Worm (Caenorhabditis elegans) whole organism, young adult: ENCODE measurements around the gene F23F1.4.
A peak's percentile ranks its signal among the peaks of the same experiment; 100 is the strongest.

Source experiments
- B0261.1 ChIP-seq: sonication (generic microtip); optimal IDR thresholded peaks from 2 replicates; lab custom pipeline; 2016; ENCODE audit warnings: mild to moderate bottlenecking, missing genetic modification characterization, moderate library complexity, missing compliant biosample characterization
- C17E4.6 ChIP-seq: fragments of 200-800 bp; sonication (Bioruptor generic); IDR thresholded peaks from 2 replicates; pipeline ENCODE4 v1.3.6; 2022; ENCODE audit warnings: missing genetic modification reagents, missing genetic modification characterization, missing compliant biosample characterization
- F37B4.10 ChIP-seq: fragments of 200-800 bp; sonication (Bioruptor generic); IDR thresholded peaks from 2 replicates; pipeline ENCODE4 v1.3.6; 2022; ENCODE audit warnings: missing genetic modification characterization, missing compliant biosample characterization
- F39B2.1 ChIP-seq: fragments of 200-800 bp; sonication (Bioruptor generic); IDR thresholded peaks from 2 replicates; pipeline ENCODE4 v1.3.6; 2022; ENCODE audit warnings: missing genetic modification reagents, missing genetic modification characterization, missing compliant biosample characterization
- F57C9.4 ChIP-seq: sonication (generic microtip); optimal IDR thresholded peaks from 2 replicates; lab custom pipeline; 2017; ENCODE audit warnings: mild to moderate bottlenecking, missing genetic modification characterization, missing compliant biosample characterization
- K12H6.12 ChIP-seq: fragments of 200-800 bp; sonication (Bioruptor generic); optimal IDR thresholded peaks from 2 replicates; lab custom pipeline; 2018; ENCODE audit warnings: mild to moderate bottlenecking, missing genetic modification characterization, missing compliant biosample characterization
- T07F8.4 ChIP-seq: sonication (generic microtip); optimal IDR thresholded peaks from 2 replicates; lab custom pipeline; 2016; ENCODE audit warnings: mild to moderate bottlenecking, missing genetic modification characterization, moderate library complexity, missing compliant biosample characterization
- ZK185.1 ChIP-seq: sonication (generic microtip); optimal IDR thresholded peaks from 2 replicates; lab custom pipeline; 2016; ENCODE audit warnings: mild to moderate bottlenecking, missing genetic modification characterization, missing compliant biosample characterization; ENCODE audit not compliant: poor library complexity, severe bottlenecking
- akir-1 ChIP-seq: fragments of 200-800 bp; sonication (Bioruptor generic); optimal IDR thresholded peaks from 2 replicates; lab custom pipeline; 2018; ENCODE audit warnings: mild to moderate bottlenecking, missing genetic modification characterization, moderate library complexity, missing compliant biosample characterization
- aptf-3 ChIP-seq: fragments of 200-800 bp; sonication (Bioruptor generic); IDR thresholded peaks from 2 replicates; pipeline ENCODE4 v1.3.6; 2022; ENCODE audit warnings: missing genetic modification characterization, missing compliant biosample characterization
- attf-3 ChIP-seq: fragments of 200-800 bp; sonication (Bioruptor generic); conservative IDR thresholded peaks from 2 replicates; pipeline ENCODE4 v1.3.6; 2022; ENCODE audit warnings: missing genetic modification reagents, missing genetic modification characterization, missing compliant biosample characterization
- bed-1 ChIP-seq: fragments of 200-800 bp; sonication (Bioruptor generic); IDR thresholded peaks from 2 replicates; pipeline ENCODE4 v1.3.6; 2022; ENCODE audit warnings: missing genetic modification reagents, missing genetic modification characterization, missing compliant biosample characterization
- cebp-2 ChIP-seq: fragments of 200-800 bp; sonication (Bioruptor generic); IDR thresholded peaks from 2 replicates; pipeline ENCODE4 v1.3.6; 2022; ENCODE audit warnings: missing genetic modification characterization, missing compliant biosample characterization
- ceh-100 ChIP-seq: fragments of 200-800 bp; sonication (Bioruptor generic); IDR thresholded peaks from 2 replicates; pipeline ENCODE4 v1.3.6; 2022; ENCODE audit warnings: missing genetic modification reagents, missing genetic modification characterization, missing compliant biosample characterization
- ceh-27 ChIP-seq: fragments of 200-800 bp; sonication (Bioruptor generic); optimal IDR thresholded peaks from 2 replicates; lab custom pipeline; 2018; ENCODE audit warnings: mild to moderate bottlenecking, missing genetic modification characterization, moderate library complexity, missing compliant biosample characterization
- die-1 ChIP-seq: sonication (generic microtip); optimal IDR thresholded peaks from 2 replicates; lab custom pipeline; 2016; ENCODE audit warnings: missing genotype, mild to moderate bottlenecking, missing genetic modification characterization, missing compliant biosample characterization
- efl-1 ChIP-seq: fragments of 150-350 bp; optimal IDR thresholded peaks from 2 replicates; lab custom pipeline; 2014; ENCODE audit warnings: missing biosample characterization, missing genetic modification reagents, missing genetic modification characterization
- ekl-4 ChIP-seq: fragments of 200-800 bp; sonication (Bioruptor generic); IDR thresholded peaks from 2 replicates; pipeline ENCODE4 v1.3.6; 2022; ENCODE audit warnings: missing genetic modification reagents, missing genetic modification characterization, missing compliant biosample characterization
- ets-4 ChIP-seq: fragments of 200-800 bp; sonication (Bioruptor generic); optimal IDR thresholded peaks from 2 replicates; lab custom pipeline; 2018; ENCODE audit warnings: mild to moderate bottlenecking, missing genetic modification characterization, missing compliant biosample characterization
- fkh-3 ChIP-seq: sonication (generic microtip); optimal IDR thresholded peaks from 2 replicates; lab custom pipeline; 2016; ENCODE audit warnings: mild to moderate bottlenecking, missing genetic modification characterization, missing compliant biosample characterization
- gei-17 ChIP-seq: fragments of 200-800 bp; sonication (Bioruptor generic); optimal IDR thresholded peaks from 2 replicates; lab custom pipeline; 2018; ENCODE audit warnings: mild to moderate bottlenecking, missing genetic modification characterization, missing compliant biosample characterization
- hlh-12 ChIP-seq: sonication (generic microtip); optimal IDR thresholded peaks from 2 replicates; lab custom pipeline; 2016; ENCODE audit warnings: missing genetic modification characterization, missing compliant biosample characterization
- hmg-1.2 ChIP-seq: fragments of 200-800 bp; sonication (Bioruptor generic); IDR thresholded peaks from 2 replicates; pipeline ENCODE4 v1.3.6; 2022; ENCODE audit warnings: missing genetic modification reagents, missing genetic modification characterization, missing compliant biosample characterization
- hmg-20 ChIP-seq: fragments of 200-800 bp; sonication (Bioruptor generic); IDR thresholded peaks from 2 replicates; pipeline ENCODE4 v1.3.6; 2022; ENCODE audit warnings: missing genetic modification reagents, missing genetic modification characterization, missing compliant biosample characterization
- lin-26 ChIP-seq: fragments of 200-800 bp; sonication (Bioruptor generic); IDR thresholded peaks from 2 replicates; pipeline ENCODE4 v1.3.6; 2022; ENCODE audit warnings: missing genetic modification reagents, missing genetic modification characterization, missing compliant biosample characterization
- lin-54 ChIP-seq: fragments of 200-800 bp; sonication (Bioruptor generic); optimal IDR thresholded peaks from 2 replicates; lab custom pipeline; 2018; ENCODE audit warnings: mild to moderate bottlenecking, missing genetic modification characterization, missing compliant biosample characterization
- lsy-27 ChIP-seq: sonication (generic microtip); optimal IDR thresholded peaks from 2 replicates; lab custom pipeline; 2017; ENCODE audit warnings: missing genetic modification characterization, mild to moderate bottlenecking, missing compliant biosample characterization, antibody characterized with exemption, missing genotype, borderline replicate concordance; ENCODE audit not compliant: insufficient read depth
- madf-10 ChIP-seq: sonication (generic microtip); optimal IDR thresholded peaks from 2 replicates; lab custom pipeline; 2016; ENCODE audit warnings: mild to moderate bottlenecking, missing genetic modification characterization, missing compliant biosample characterization
- mcd-1 ChIP-seq: fragments of 200-800 bp; sonication (Bioruptor generic); IDR thresholded peaks from 2 replicates; pipeline ENCODE4 v1.3.6; 2022; ENCODE audit warnings: missing genetic modification reagents, missing genetic modification characterization, missing compliant biosample characterization
- mxl-1 ChIP-seq: sonication (generic microtip); optimal IDR thresholded peaks from 2 replicates; lab custom pipeline; 2016; ENCODE audit warnings: missing genetic modification characterization, missing compliant biosample characterization
- nfya-1 ChIP-seq: sonication (generic microtip); optimal IDR thresholded peaks from 2 replicates; lab custom pipeline; 2017; ENCODE audit warnings: antibody characterized with exemption, missing compliant biosample characterization, missing genetic modification characterization, borderline replicate concordance; ENCODE audit not compliant: insufficient read depth
- nhr-80 ChIP-seq: sonication (generic microtip); optimal IDR thresholded peaks from 2 replicates; lab custom pipeline; 2016; ENCODE audit warnings: missing genetic modification characterization, missing compliant biosample characterization
- pha-4 ChIP-seq: fragments of 150-350 bp; sonication (generic microtip); optimal IDR thresholded peaks from 2 replicates; lab custom pipeline; 2014; ENCODE audit warnings: missing biosample characterization, missing genetic modification reagents, missing genetic modification characterization
- rcor-1 ChIP-seq: fragments of 200-800 bp; sonication (Bioruptor generic); IDR thresholded peaks from 2 replicates; pipeline ENCODE4 v1.3.6; 2022; ENCODE audit warnings: missing genetic modification reagents, missing genetic modification characterization, missing compliant biosample characterization
- rec-8 ChIP-seq, 2 experiments: sonication (generic microtip); optimal IDR thresholded peaks; 2 replicates each; lab custom pipeline; 2016; ENCODE audit warnings: mild to moderate bottlenecking in 2 of 2, missing genetic modification characterization in 2 of 2, missing genetic modification reagents in 2 of 2, missing genotype in 2 of 2, missing biosample characterization in 1 of 2, missing compliant biosample characterization in 1 of 2, moderate library complexity in 1 of 2
- snpc-3.4 ChIP-seq: sonication (generic microtip); optimal IDR thresholded peaks from 2 replicates; lab custom pipeline; 2017; ENCODE audit warnings: missing genetic modification characterization, mild to moderate bottlenecking, missing compliant biosample characterization, antibody characterized with exemption, moderate library complexity, missing genotype, missing genetic modification reagents
- tbp1 ChIP-seq: fragments of 200-800 bp; sonication (Bioruptor generic); optimal IDR thresholded peaks from 2 replicates; lab custom pipeline; 2018; ENCODE audit warnings: mild to moderate bottlenecking, missing genetic modification characterization, missing compliant biosample characterization
- zfh-2 ChIP-seq: fragments of 200-800 bp; sonication (Bioruptor generic); conservative IDR thresholded peaks from 2 replicates; pipeline ENCODE4 v1.3.6; 2022; ENCODE audit warnings: missing genetic modification reagents, missing genetic modification characterization, missing compliant biosample characterization
- zim-3 ChIP-seq: sonication (generic microtip); optimal IDR thresholded peaks from 2 replicates; lab custom pipeline; 2017; ENCODE audit warnings: mild to moderate bottlenecking, missing genetic modification characterization, moderate library complexity, missing compliant biosample characterization
- ztf-22 ChIP-seq: fragments of 200-800 bp; sonication (Bioruptor generic); optimal IDR thresholded peaks from 2 replicates; lab custom pipeline; 2018; ENCODE audit warnings: mild to moderate bottlenecking, missing genetic modification characterization, moderate library complexity, missing compliant biosample characterization
- ztf-25 ChIP-seq: fragments of 200-800 bp; sonication (Bioruptor generic); IDR thresholded peaks from 2 replicates; pipeline ENCODE4 v1.3.6; 2022; ENCODE audit warnings: missing genetic modification reagents, missing genetic modification characterization, missing compliant biosample characterization
- ztf-26 ChIP-seq: sonication (generic microtip); optimal IDR thresholded peaks from 2 replicates; lab custom pipeline; 2017; ENCODE audit warnings: missing genetic modification characterization, missing compliant biosample characterization
- ztf-28 ChIP-seq: fragments of 200-800 bp; sonication (Bioruptor generic); IDR thresholded peaks from 2 replicates; pipeline ENCODE4 v1.3.6; 2022; ENCODE audit warnings: missing genetic modification reagents, missing genetic modification characterization, missing compliant biosample characterization

Gene F23F1.4

ce11 chrII:73329-73728 is 45.1 kb upstream of the F23F1.4 start:
- TF ChIP-seq aptf-3 (GFP tag; lab: Robert Waterston, UW) (no peak), lsy-27 (tag; lab: Kevin White, UChicago) (no peak), tbp1 (GFP tag; lab: Kevin White, UChicago) (no peak), lin-54 (GFP tag; lab: Kevin White, UChicago) (no peak), fkh-3 (no peak), hmg-1.2 (no peak), pha-4 (tag; lab: Kevin White, UChicago) (no peak), rcor-1 (GFP tag; lab: Robert Waterston, UW) (no peak), ztf-22 (GFP tag; lab: Kevin White, UChicago) (no peak), ceh-27 (no peak), madf-10 (no peak)

- TF ChIP-seq cebp-2 (GFP tag; lab: Robert Waterston, UW) = no peak
- TF ChIP-seq nfya-1 (tag; lab: Kevin White, UChicago) = no peak
- TF ChIP-seq ceh-100 = no peak
- TF ChIP-seq B0261.1 = no peak
- TF ChIP-seq die-1 (tag; lab: Kevin White, UChicago) = no peak
Measured at ce11 chrII:69354-69753, 41.1 kb upstream of the F23F1.4 start, which contains the start of gene egl-26. egl-26 (plus strand) TSS chrII:69654.

ce11 chrII:68757-69156 is 40.5 kb upstream of the F23F1.4 start:
- TF ChIP-seq mxl-1 (tag; lab: Kevin White, UChicago) (no peak), nfya-1 (tag; lab: Kevin White, UChicago) (no peak), attf-3 (GFP tag; lab: Robert Waterston, UW) (no peak), ztf-26 (no peak), gei-17 (GFP tag; lab: Kevin White, UChicago) (no peak), K12H6.12 (no peak), C17E4.6 (no peak), hmg-20 (GFP tag; lab: Robert Waterston, UW) (no peak), ztf-25 (no peak)

- no peak for TF ChIP-seq cebp-2 (GFP tag; lab: Robert Waterston, UW)
- TF ChIP-seq zim-3 (tag; lab: Kevin White, UChicago) = no peak
- TF ChIP-seq bed-1 (GFP tag; lab: Robert Waterston, UW) = no peak
- TF ChIP-seq F39B2.1 = no peak
Measured at ce11 chrII:67663-68062, 39.4 kb upstream of the F23F1.4 start.

- TF ChIP-seq mcd-1 (GFP tag; lab: Robert Waterston, UW) (no peak), ztf-28 (GFP tag; lab: Robert Waterston, UW) (no peak), lsy-27 (tag; lab: Kevin White, UChicago) (no peak), nhr-80 (tag; lab: Kevin White, UChicago) (peak; percentile 3), T07F8.4 (no peak), lin-26 (GFP tag; lab: Robert Waterston, UW) (peak; percentile 67; the same call in 1 of the 2 replicates), efl-1 (GFP tag; lab: Kevin White, UChicago) (peak; percentile 51), ZK185.1 (tag; lab: Kevin White, UChicago) (no peak), zfh-2 (GFP tag; lab: Robert Waterston, UW) (no peak), cebp-2 (GFP tag; lab: Robert Waterston, UW) (no peak), bed-1 (GFP tag; lab: Robert Waterston, UW) (no peak), hmg-1.2 (peak; percentile 71; the same call in 1 of the 2 replicates), ztf-25 (no peak), F37B4.10 (GFP tag; lab: Robert Waterston, UW) (no peak), rec-8 (tag; optimal IDR thresholded peaks at IDR 0.05; lab: Kevin White, UChicago) (no peak), snpc-3.4 (tag; lab: Kevin White, UChicago) (no peak), akir-1 (no peak), F57C9.4 (no peak), ets-4 (GFP tag; lab: Kevin White, UChicago) (no peak), ekl-4 (no peak), pha-4 (tag; lab: Kevin White, UChicago) (no peak), hlh-12 (tag; lab: Kevin White, UChicago) (no peak)
Measured at ce11 chrII:66322-66721, 38.1 kb upstream of the F23F1.4 start.
